Fruit fly (Drosophila melanogaster) whole organism, prepupa: ENCODE measurements around the gene Polr1B.

Experiments used
- Blimp-1 ChIP-seq: fragments of 200-800 bp; sonication (Bioruptor generic); optimal IDR thresholded peaks from 3 replicates; lab custom pipeline; 2017; ENCODE audit warnings: missing biosample characterization, missing genetic modification characterization, mild to moderate bottlenecking, moderate library complexity, missing genetic modification reagents
- CG10631 ChIP-seq: fragments of 200-800 bp; sonication (Bioruptor generic); optimal IDR thresholded peaks from 2 replicates; lab custom pipeline; 2016; ENCODE audit warnings: missing biosample characterization, missing genetic modification characterization
- CG10669 ChIP-seq: fragments of 200-800 bp; sonication (Bioruptor generic); optimal IDR thresholded peaks from 3 replicates; lab custom pipeline; 2018; ENCODE audit warnings: missing biosample characterization, mild to moderate bottlenecking, missing genetic modification characterization, moderate library complexity
- CG11294 ChIP-seq: fragments of 200-800 bp; sonication (Bioruptor generic); IDR thresholded peaks from 2 replicates; pipeline ENCODE4 v1.3.6; 2022; ENCODE audit warnings: missing biosample characterization, missing genetic modification characterization
- CG11762 ChIP-seq: fragments of 200-800 bp; sonication (Bioruptor generic); optimal IDR thresholded peaks from 3 replicates; lab custom pipeline; 2016; ENCODE audit warnings: missing biosample characterization, missing genetic modification characterization; ENCODE audit not compliant: insufficient read depth
- CG11902 ChIP-seq: fragments of 200-800 bp; sonication (Bioruptor generic); optimal IDR thresholded peaks from 3 replicates; lab custom pipeline; 2016; ENCODE audit warnings: missing biosample characterization, missing genetic modification characterization
- CG15336 ChIP-seq: fragments of 200-800 bp; sonication (Bioruptor generic); IDR thresholded peaks from 2 replicates; pipeline ENCODE4 v1.3.6; 2022; ENCODE audit warnings: missing biosample characterization, missing genetic modification characterization
- CG1621 ChIP-seq: fragments of 200-800 bp; sonication (Bioruptor generic); optimal IDR thresholded peaks from 3 replicates; lab custom pipeline; 2018; ENCODE audit warnings: missing biosample characterization, mild to moderate bottlenecking, missing genetic modification characterization
- CG16779 ChIP-seq: fragments of 200-800 bp; sonication (Bioruptor generic); optimal IDR thresholded peaks from 3 replicates; lab custom pipeline; 2017; ENCODE audit warnings: missing biosample characterization, mild to moderate bottlenecking, missing genetic modification characterization
- CG31627 ChIP-seq: fragments of 200-800 bp; sonication (Bioruptor generic); optimal IDR thresholded peaks from 3 replicates; lab custom pipeline; 2016; ENCODE audit warnings: missing biosample characterization, missing genetic modification characterization
- CG32006 ChIP-seq: fragments of 200-800 bp; sonication (Bioruptor generic); optimal IDR thresholded peaks from 3 replicates; lab custom pipeline; 2017; ENCODE audit warnings: missing biosample characterization, mild to moderate bottlenecking, missing genetic modification characterization
- CG4318 ChIP-seq: fragments of 200-800 bp; sonication (Bioruptor generic); optimal IDR thresholded peaks from 3 replicates; lab custom pipeline; 2017; ENCODE audit warnings: missing biosample characterization, mild to moderate bottlenecking, missing genetic modification characterization
- CG6163 ChIP-seq: fragments of 200-800 bp; sonication (Bioruptor generic); IDR thresholded peaks from 3 replicates; pipeline ENCODE4 v1.3.6; 2022; ENCODE audit warnings: missing biosample characterization, missing genetic modification characterization
- CG6276 ChIP-seq: fragments of 200-800 bp; sonication (Bioruptor generic); optimal IDR thresholded peaks from 2 replicates; lab custom pipeline; 2017; ENCODE audit warnings: missing biosample characterization, mild to moderate bottlenecking, missing genetic modification characterization
- CG6792 ChIP-seq: fragments of 200-800 bp; sonication (Bioruptor generic); optimal IDR thresholded peaks from 3 replicates; lab custom pipeline; 2016; ENCODE audit warnings: missing biosample characterization, missing genetic modification characterization
- CG6854 ChIP-seq: fragments of 200-800 bp; sonication (Bioruptor generic); optimal IDR thresholded peaks from 2 replicates; lab custom pipeline; 2017; ENCODE audit warnings: missing biosample characterization, mild to moderate bottlenecking, missing genetic modification characterization
- CG7368 ChIP-seq: fragments of 200-800 bp; sonication (Bioruptor generic); optimal IDR thresholded peaks from 3 replicates; lab custom pipeline; 2016; ENCODE audit warnings: missing biosample characterization, missing genetic modification characterization
- CG8632 ChIP-seq: fragments of 200-800 bp; sonication (Bioruptor generic); optimal IDR thresholded peaks from 3 replicates; lab custom pipeline; 2016; ENCODE audit warnings: missing biosample characterization, missing genetic modification characterization
- CG9139 ChIP-seq: fragments of 200-800 bp; sonication (Bioruptor generic); optimal IDR thresholded peaks from 3 replicates; lab custom pipeline; 2017; ENCODE audit warnings: missing biosample characterization, mild to moderate bottlenecking, missing genetic modification characterization
- Eip75B ChIP-seq: fragments of 200-800 bp; sonication (Bioruptor generic); optimal IDR thresholded peaks from 3 replicates; lab custom pipeline; 2016; ENCODE audit warnings: missing biosample characterization, missing genetic modification characterization
- Eip78C ChIP-seq: fragments of 200-800 bp; sonication (Bioruptor generic); peaks from one replicate; lab custom pipeline; 2016; ENCODE audit warnings: missing biosample characterization, missing genetic modification characterization
- Eip93F ChIP-seq: fragments of 200-800 bp; sonication (Bioruptor generic); optimal IDR thresholded peaks from 2 replicates; lab custom pipeline; 2016; ENCODE audit warnings: missing biosample characterization, mild to moderate bottlenecking, missing genetic modification characterization
- Ets21C ChIP-seq: fragments of 200-800 bp; sonication (Bioruptor generic); optimal IDR thresholded peaks from 3 replicates; lab custom pipeline; 2016; ENCODE audit warnings: missing biosample characterization, missing genetic modification characterization
- Ets96B ChIP-seq: fragments of 200-800 bp; optimal IDR thresholded peaks from 2 replicates; lab custom pipeline; 2019; ENCODE audit warnings: missing biosample characterization, mild to moderate bottlenecking, missing genetic modification characterization, moderate library complexity
- Gug ChIP-seq: fragments of 200-800 bp; sonication (Bioruptor generic); IDR thresholded peaks from 2 replicates; pipeline ENCODE4 v1.3.6; 2022; ENCODE audit warnings: missing biosample characterization, missing genetic modification characterization
- Hr38 ChIP-seq: sonication (Bioruptor generic); optimal IDR thresholded peaks from 2 replicates; lab custom pipeline; 2016; ENCODE audit warnings: missing biosample characterization, missing genetic modification characterization
- Hr4 ChIP-seq: fragments of 200-800 bp; sonication (Bioruptor generic); optimal IDR thresholded peaks from 3 replicates; lab custom pipeline; 2016; ENCODE audit warnings: missing biosample characterization, missing genetic modification characterization
- OdsH ChIP-seq: fragments of 200-800 bp; sonication (Bioruptor generic); optimal IDR thresholded peaks from 3 replicates; lab custom pipeline; 2016; ENCODE audit warnings: missing biosample characterization, missing genetic modification characterization
- Smox ChIP-seq: fragments of 200-800 bp; sonication (Bioruptor generic); optimal IDR thresholded peaks from 3 replicates; lab custom pipeline; 2016; ENCODE audit warnings: missing biosample characterization, missing genetic modification characterization
- Sox102F ChIP-seq: fragments of 200-800 bp; sonication (Bioruptor generic); optimal IDR thresholded peaks from 2 replicates; lab custom pipeline; 2016; ENCODE audit warnings: missing biosample characterization, mild to moderate bottlenecking, missing genetic modification characterization
- Sox15 ChIP-seq: fragments of 200-800 bp; sonication (Bioruptor generic); optimal IDR thresholded peaks from 3 replicates; lab custom pipeline; 2016; ENCODE audit warnings: missing biosample characterization, missing genetic modification characterization
- dac ChIP-seq: fragments of 200-800 bp; sonication (Bioruptor generic); optimal IDR thresholded peaks from 2 replicates; lab custom pipeline; 2017; ENCODE audit warnings: missing biosample characterization, mild to moderate bottlenecking, missing genetic modification characterization
- dsx ChIP-seq: fragments of 200-800 bp; optimal IDR thresholded peaks from 3 replicates; lab custom pipeline; 2019; ENCODE audit warnings: missing biosample characterization, mild to moderate bottlenecking, missing genetic modification characterization, moderate library complexity; ENCODE audit not compliant: poor library complexity, severe bottlenecking
- esn ChIP-seq: fragments of 200-800 bp; sonication (Bioruptor generic); optimal IDR thresholded peaks from 2 replicates; lab custom pipeline; 2016; ENCODE audit warnings: missing biosample characterization, mild to moderate bottlenecking, missing genetic modification characterization, moderate library complexity
- fd59A ChIP-seq: fragments of 200-800 bp; sonication (Bioruptor generic); optimal IDR thresholded peaks from 2 replicates; lab custom pipeline; 2017; ENCODE audit warnings: missing biosample characterization, mild to moderate bottlenecking, missing genetic modification characterization, missing genetic modification reagents
- fkh ChIP-seq: fragments of 200-800 bp; sonication (Bioruptor generic); optimal IDR thresholded peaks from 3 replicates; lab custom pipeline; 2017; ENCODE audit warnings: missing biosample characterization, mild to moderate bottlenecking, missing genetic modification characterization, moderate library complexity
- lz ChIP-seq: fragments of 200-800 bp; sonication (Bioruptor generic); optimal IDR thresholded peaks from 3 replicates; lab custom pipeline; 2016; ENCODE audit warnings: missing biosample characterization, missing genetic modification characterization
- net ChIP-seq: fragments of 200-800 bp; sonication (Bioruptor generic); optimal IDR thresholded peaks from 3 replicates; lab custom pipeline; 2016; ENCODE audit warnings: missing biosample characterization, missing genetic modification characterization
- pdm3 ChIP-seq: fragments of 200-800 bp; sonication (Bioruptor generic); optimal IDR thresholded peaks from 3 replicates; lab custom pipeline; 2016; ENCODE audit warnings: missing biosample characterization, missing genetic modification characterization
- spab ChIP-seq: fragments of 200-800 bp; sonication (Bioruptor generic); optimal IDR thresholded peaks from 2 replicates; lab custom pipeline; 2017; ENCODE audit warnings: missing biosample characterization, mild to moderate bottlenecking, missing genetic modification characterization, missing genetic modification reagents
- ss ChIP-seq, 2 experiments: fragments of 200-800 bp; sonication (Bioruptor generic); optimal IDR thresholded peaks; 2 replicates in 1 of 2; 3 replicates in 1 of 2; lab custom pipeline; 2017 to 2018; ENCODE audit warnings: mild to moderate bottlenecking in 2 of 2, missing biosample characterization in 2 of 2, missing genetic modification characterization in 2 of 2, moderate library complexity in 1 of 2
- topi ChIP-seq: fragments of 200-800 bp; sonication (Bioruptor generic); optimal IDR thresholded peaks from 3 replicates; lab custom pipeline; 2016; ENCODE audit warnings: missing biosample characterization, missing genetic modification characterization

The Polr1B gene

DNA sequence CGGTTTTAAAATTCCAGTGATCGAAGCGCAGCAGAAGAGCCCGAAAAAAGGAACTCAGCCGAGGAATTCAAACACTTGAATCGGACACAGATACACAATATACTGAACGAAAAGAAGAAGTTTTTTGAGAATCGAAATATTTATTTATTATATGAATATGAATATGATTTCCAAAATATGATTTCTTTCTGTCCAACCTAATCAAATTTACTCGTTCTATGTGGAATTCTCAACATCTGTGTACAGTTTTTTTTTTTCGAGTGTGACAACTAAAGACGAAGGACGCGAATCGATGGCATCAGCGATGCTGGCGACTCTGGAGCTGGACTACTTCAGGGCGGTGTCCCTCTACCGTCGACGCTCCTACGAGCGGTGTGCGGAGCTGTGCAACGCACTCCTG lies 19.1 kb downstream of the Polr1B start (continued):
- TF ChIP-seq Ets96B (peak; percentile 28), net (GFP tag; lab: Kevin White, UChicago) (peak; percentile 44), CG6163 (GFP tag; lab: Robert Waterston, UW) (peak; percentile 66; the same call in 2 of the 3 replicates), Blimp-1 (peak; percentile 7), CG31627 (GFP tag; lab: Kevin White, UChicago) (peak; percentile 78), CG9139 (GFP tag; lab: Kevin White, UChicago) (no peak), spab (GFP tag; lab: Kevin White, UChicago) (peak; percentile 1), Hr4 (GFP tag; lab: Kevin White, UChicago) (no peak), Eip75B (peak; percentile 75), CG7368 (GFP tag; lab: Kevin White, UChicago) (no peak), CG11762 (GFP tag; lab: Kevin White, UChicago) (no peak), Sox15 (GFP tag; lab: Kevin White, UChicago) (no peak), fkh (GFP tag; lab: Kevin White, UChicago) (no peak), OdsH (GFP tag; lab: Kevin White, UChicago) (peak; percentile 56), CG10631 (GFP tag; lab: Kevin White, UChicago) (peak; percentile 72), fd59A (GFP tag; lab: Kevin White, UChicago) (peak; percentile 13), pdm3 (GFP tag; lab: Kevin White, UChicago) (peak; percentile 59), Ets21C (GFP tag; lab: Kevin White, UChicago) (peak; percentile 42), Hr38 (GFP tag; lab: Kevin White, UChicago) (no peak), CG16779 (peak; percentile 36), CG8632 (GFP tag; lab: Kevin White, UChicago) (peak; percentile 49), CG11902 (peak; percentile 13), Smox (GFP tag; lab: Kevin White, UChicago) (peak; percentile 83), ss (GFP tag; optimal IDR thresholded peaks at IDR 0.05; lab: Kevin White, UChicago) (peak in 1 of 2 experiments; percentile 11), esn (GFP tag; lab: Kevin White, UChicago) (peak; percentile 90), Eip93F (GFP tag; lab: Kevin White, UChicago) (peak; percentile 65), lz (peak; percentile 79), CG6792 (GFP tag; lab: Kevin White, UChicago) (peak; percentile 68), CG6276 (GFP tag; lab: Kevin White, UChicago) (no peak), dsx (GFP tag; lab: Kevin White, UChicago) (no peak)

DNA sequence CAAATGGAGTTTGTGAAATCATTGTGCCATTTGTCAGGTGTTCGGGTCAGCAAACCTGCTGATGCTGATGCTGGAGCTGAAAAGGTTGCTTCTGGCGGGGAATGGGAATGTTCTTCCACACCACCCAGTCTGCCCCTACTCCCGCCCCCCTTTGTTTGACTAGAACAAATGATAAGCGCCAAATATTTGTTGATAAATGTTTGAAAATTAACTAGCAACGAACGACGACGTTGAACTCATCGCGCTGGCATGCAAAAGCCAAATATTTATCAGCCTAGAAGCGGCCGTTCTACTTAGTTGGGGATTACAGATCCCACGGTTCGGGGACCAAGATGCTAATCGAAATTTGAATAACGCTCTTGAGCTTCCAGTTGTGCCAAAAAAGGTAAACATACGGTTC lies 21.4 kb downstream of the Polr1B start:
- TF ChIP-seq fkh (GFP tag; lab: Kevin White, UChicago) (peak; percentile 87), CG15336 (GFP tag; lab: Robert Waterston, UW) (no peak)

DNA sequence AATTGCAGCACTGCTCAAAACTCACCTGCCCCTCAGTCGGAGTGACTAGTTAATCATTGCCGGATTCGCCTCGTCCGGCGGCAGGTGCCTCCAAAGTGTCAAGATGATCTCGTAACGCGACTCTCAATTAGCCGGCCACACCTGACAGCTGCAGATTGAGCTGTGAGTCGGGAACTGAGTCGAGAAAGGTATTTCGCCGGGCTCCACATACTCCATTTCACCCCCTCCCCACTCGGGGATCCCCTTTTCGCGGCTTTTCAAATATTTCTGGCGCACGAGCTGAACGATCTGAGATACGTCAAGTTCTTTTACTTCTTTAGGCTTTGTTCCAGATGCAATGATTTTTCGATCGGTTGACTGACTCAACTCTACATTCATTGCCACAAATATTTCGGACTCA lies 22.4 kb downstream of the Polr1B start:
- TF ChIP-seq CG10669 (GFP tag; lab: Kevin White, UChicago) (no peak), CG32006 (GFP tag; lab: Kevin White, UChicago) (no peak), CG6854 (GFP tag; lab: Kevin White, UChicago) (no peak), CG4318 (no peak), topi (GFP tag; lab: Kevin White, UChicago) (no peak), Sox15 (GFP tag; lab: Kevin White, UChicago) (no peak), Sox102F (GFP tag; lab: Kevin White, UChicago) (no peak), CG31627 (GFP tag; lab: Kevin White, UChicago) (no peak), Eip75B (no peak), CG9139 (GFP tag; lab: Kevin White, UChicago) (no peak), CG1621 (tag; lab: Kevin White, UChicago) (no peak), CG11294 (no peak), Eip78C (GFP tag; lab: Kevin White, UChicago) (no peak), Gug (GFP tag; lab: Robert Waterston, UW) (no peak), dac (GFP tag; lab: Kevin White, UChicago) (no peak), CG11902 (no peak)
